Worm (Caenorhabditis elegans) whole organism, L1 larva: ENCODE data around the gene K08E4.8.

Experiments
- C16A3.4 ChIP-seq: fragments of 150-350 bp; optimal IDR thresholded peaks from 2 replicates; lab custom pipeline; 2014; ENCODE audit warnings: missing biosample characterization, missing genetic modification characterization
- aha-1 ChIP-seq: fragments of 150-350 bp; optimal IDR thresholded peaks from 2 replicates; lab custom pipeline; 2014; ENCODE audit warnings: missing biosample characterization, missing genetic modification characterization
- aly-2 ChIP-seq: fragments of 150-350 bp; optimal IDR thresholded peaks from 2 replicates; lab custom pipeline; 2014; ENCODE audit warnings: missing biosample characterization, missing genetic modification characterization
- ceh-82 ChIP-seq, 3 experiments: fragments of 150-350 bp in 1 of 3; sonication (generic microtip) in 2 of 3; optimal IDR thresholded peaks; 2 replicates each; lab custom pipeline; 2014 to 2017; ENCODE audit warnings: missing biosample characterization in 3 of 3, missing genetic modification characterization in 3 of 3
- ceh-90 ChIP-seq: sonication (generic microtip); optimal IDR thresholded peaks from 2 replicates; lab custom pipeline; 2016; ENCODE audit warnings: missing genetic modification characterization, missing compliant biosample characterization
- dpl-1 ChIP-seq, 3 experiments: fragments of 150-350 bp in 2 of 3; sonication (generic microtip) in 1 of 3; optimal IDR thresholded peaks; 2 replicates each; lab custom pipeline; 2014 to 2017; ENCODE audit warnings: missing biosample characterization in 3 of 3, missing genetic modification characterization in 3 of 3, missing genetic modification reagents in 3 of 3
- elt-2 ChIP-seq: sonication (generic microtip); optimal IDR thresholded peaks from 2 replicates; lab custom pipeline; 2016; ENCODE audit warnings: missing genetic modification characterization, mild to moderate bottlenecking, inconsistent platforms, missing compliant biosample characterization, missing genetic modification reagents
- elt-3 ChIP-seq, 6 experiments: fragments of 150-350 bp in 1 of 6; sonication (generic microtip); optimal IDR thresholded peaks; 2 replicates each; lab custom pipeline; 2017 to 2018; ENCODE audit warnings: missing biosample characterization in 6 of 6, missing genetic modification characterization in 6 of 6, inconsistent platforms in 1 of 6
- ets-5 ChIP-seq: fragments of 200-800 bp; sonication (Bioruptor generic); IDR thresholded peaks from 2 replicates; pipeline ENCODE4 v1.3.6; 2022; ENCODE audit warnings: missing genetic modification characterization, missing compliant biosample characterization
- fkh-8 ChIP-seq: sonication (generic microtip); optimal IDR thresholded peaks from 2 replicates; lab custom pipeline; 2016; ENCODE audit warnings: mild to moderate bottlenecking, missing genetic modification characterization, missing compliant biosample characterization
- fos-1 ChIP-seq: fragments of 150-350 bp; optimal IDR thresholded peaks from 2 replicates; lab custom pipeline; 2014; ENCODE audit warnings: missing biosample characterization, missing genetic modification characterization
- hpl-2 ChIP-seq: fragments of 150-350 bp; optimal IDR thresholded peaks from 2 replicates; lab custom pipeline; 2014; ENCODE audit warnings: missing biosample characterization, missing genetic modification reagents, missing genetic modification characterization
- irx-1 ChIP-seq: sonication (generic microtip); optimal IDR thresholded peaks from 2 replicates; lab custom pipeline; 2016; ENCODE audit warnings: missing genetic modification characterization, missing compliant biosample characterization
- isw-1 ChIP-seq: fragments of 200-800 bp; sonication (Bioruptor generic); IDR thresholded peaks from 2 replicates; pipeline ENCODE4 v1.3.6; 2022; ENCODE audit warnings: missing genetic modification characterization, missing compliant biosample characterization
- lin-13 ChIP-seq: fragments of 150-350 bp; optimal IDR thresholded peaks from 2 replicates; lab custom pipeline; 2014; ENCODE audit warnings: missing biosample characterization, missing genetic modification reagents, missing genetic modification characterization
- lin-14 ChIP-seq: fragments of 200-800 bp; sonication (Bioruptor generic); optimal IDR thresholded peaks from 2 replicates; lab custom pipeline; 2018; ENCODE audit warnings: mild to moderate bottlenecking, missing genetic modification characterization, moderate library complexity, missing compliant biosample characterization
- lin-15B ChIP-seq: fragments of 150-350 bp; sonication (generic microtip); optimal IDR thresholded peaks from 3 replicates; lab custom pipeline; 2014; ENCODE audit warnings: missing biosample characterization, missing genetic modification characterization
- lin-35 ChIP-seq, 2 experiments: fragments of 150-350 bp; optimal IDR thresholded peaks; 2 replicates each; lab custom pipeline; 2014; ENCODE audit warnings: missing biosample characterization in 2 of 2, missing genetic modification characterization in 2 of 2, missing genetic modification reagents in 2 of 2
- mab-9 ChIP-seq: fragments of 200-800 bp; sonication (Bioruptor generic); IDR thresholded peaks from 2 replicates; pipeline ENCODE4 v1.3.6; 2022; ENCODE audit warnings: missing genetic modification reagents, missing genetic modification characterization, missing compliant biosample characterization
- mef-2 ChIP-seq: fragments of 150-350 bp; optimal IDR thresholded peaks from 2 replicates; lab custom pipeline; 2014; ENCODE audit warnings: missing biosample characterization, missing genetic modification characterization
- mep-1 ChIP-seq: fragments of 150-350 bp; optimal IDR thresholded peaks from 2 replicates; lab custom pipeline; 2014; ENCODE audit warnings: missing biosample characterization, missing genetic modification characterization
- nhr-11 ChIP-seq: fragments of 150-350 bp; optimal IDR thresholded peaks from 2 replicates; lab custom pipeline; 2014; ENCODE audit warnings: missing biosample characterization, missing genetic modification characterization
- nhr-19 ChIP-seq: fragments of 200-800 bp; sonication (Bioruptor generic); conservative IDR thresholded peaks from 2 replicates; pipeline ENCODE4 v1.3.6; 2022; ENCODE audit warnings: missing genetic modification characterization, missing compliant biosample characterization
- nhr-237 ChIP-seq: fragments of 150-350 bp; optimal IDR thresholded peaks from 2 replicates; lab custom pipeline; 2014; ENCODE audit warnings: missing biosample characterization, missing genetic modification characterization
- nhr-28 ChIP-seq: fragments of 150-350 bp; optimal IDR thresholded peaks from 2 replicates; lab custom pipeline; 2014; ENCODE audit warnings: missing biosample characterization, missing genetic modification characterization
- nhr-47 ChIP-seq: sonication (generic microtip); optimal IDR thresholded peaks from 2 replicates; lab custom pipeline; 2016; ENCODE audit warnings: mild to moderate bottlenecking, missing genetic modification characterization, moderate library complexity, missing compliant biosample characterization
- nhr-85 ChIP-seq: sonication (generic microtip); peaks from one replicate; lab custom pipeline; 2016; ENCODE audit warnings: missing genetic modification characterization, inconsistent platforms, missing compliant biosample characterization
- nhr-90 ChIP-seq: sonication (generic microtip); optimal IDR thresholded peaks from 2 replicates; lab custom pipeline; 2016; ENCODE audit warnings: mild to moderate bottlenecking, missing genetic modification characterization, missing compliant biosample characterization; ENCODE audit not compliant: poor library complexity
- pqm-1 ChIP-seq: sonication (generic microtip); optimal IDR thresholded peaks from 3 replicates; lab custom pipeline; 2017; ENCODE audit warnings: missing biosample characterization, missing genetic modification characterization
- sptf-1 ChIP-seq: fragments of 150-350 bp; optimal IDR thresholded peaks from 2 replicates; lab custom pipeline; 2014; ENCODE audit warnings: missing biosample characterization, missing genetic modification characterization
- tlp-1 ChIP-seq: fragments of 150-350 bp; optimal IDR thresholded peaks from 2 replicates; lab custom pipeline; 2014; ENCODE audit warnings: missing biosample characterization, missing genetic modification characterization
- unc-62 ChIP-seq: fragments of 150-350 bp; optimal IDR thresholded peaks from 2 replicates; lab custom pipeline; 2014; ENCODE audit warnings: missing biosample characterization, missing genetic modification reagents, missing genetic modification characterization
- unc-86 ChIP-seq: sonication (generic microtip); optimal IDR thresholded peaks from 2 replicates; lab custom pipeline; 2016; ENCODE audit warnings: missing genetic modification characterization, missing compliant biosample characterization
- unc-98 ChIP-seq: fragments of 200-800 bp; sonication (Bioruptor generic); IDR thresholded peaks from 2 replicates; pipeline ENCODE4 v1.3.6; 2022; ENCODE audit warnings: missing genetic modification characterization, missing compliant biosample characterization
- xbp-1 ChIP-seq: sonication (generic microtip); optimal IDR thresholded peaks from 2 replicates; lab custom pipeline; 2016; ENCODE audit warnings: missing genetic modification characterization, missing compliant biosample characterization
- ztf-11 ChIP-seq, 2 experiments: sonication (generic microtip); optimal IDR thresholded peaks; 2 replicates each; lab custom pipeline; 2016 to 2017; ENCODE audit warnings: missing genetic modification characterization in 2 of 2, missing biosample characterization in 1 of 2, missing compliant biosample characterization in 1 of 2

The K08E4.8 gene

ce11 chrIV:12061229-12061628 is at the start of gene K08E4.8:
Gene K08E4.8 (minus strand): TSS chrIV:12061329.
- TF ChIP-seq C16A3.4 (no peak), nhr-47 (tag; lab: Kevin White, UChicago) (no peak), lin-15B (tag; lab: Kevin White, UChicago) (no peak), elt-2 (tag; lab: Kevin White, UChicago) (no peak), ceh-90 (tag; lab: Kevin White, UChicago) (no peak), elt-3 (tag; optimal IDR thresholded peaks at IDR 0.05; lab: Kevin White, UChicago) (no peak), nhr-85 (tag; lab: Kevin White, UChicago) (no peak), fos-1 (tag; lab: Kevin White, UChicago) (no peak), lin-35 (GFP tag; optimal IDR thresholded peaks at IDR 0.05; lab: Kevin White, UChicago) (no peak), lin-14 (no peak), mep-1 (tag; lab: Kevin White, UChicago) (no peak), unc-98 (no peak), unc-86 (no peak), fkh-8 (no peak)

DNA sequence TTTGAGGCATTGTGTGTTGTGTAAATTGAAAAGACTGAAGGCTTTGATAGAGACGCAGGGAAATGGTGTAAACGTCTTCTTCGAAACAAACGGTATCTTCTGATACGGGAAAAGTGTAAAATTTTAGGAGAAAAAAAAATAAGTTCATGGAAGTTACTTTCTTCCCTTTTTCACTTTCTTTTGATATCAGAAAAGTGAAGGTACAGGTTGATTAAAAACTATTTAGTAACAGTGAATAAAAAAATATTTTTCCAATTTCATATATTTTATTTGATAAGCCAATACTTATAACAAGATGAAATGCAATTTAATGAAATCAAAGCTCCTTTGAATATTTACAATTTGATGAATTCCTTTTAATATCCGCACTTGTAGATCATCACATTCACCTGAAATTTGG is 49.2 kb upstream of the K08E4.8 start, which contains the start of gene col-129:
Gene col-129 (minus strand): TSS at position 101 of the 400 bp plus-strand sequence.
- TF ChIP-seq fkh-8: no peak
- no peak for TF ChIP-seq aly-2 (tag; lab: Kevin White, UChicago)
- no peak for TF ChIP-seq lin-13 (GFP tag; lab: Kevin White, UChicago)
- TF ChIP-seq nhr-237 (tag; lab: Kevin White, UChicago): no peak
- no peak for TF ChIP-seq tlp-1
- no peak for TF ChIP-seq mef-2
- TF ChIP-seq mab-9 (GFP tag; lab: Robert Waterston, UW): no peak

- TF ChIP-seq aha-1 (tag; lab: Kevin White, UChicago): no peak
- TF ChIP-seq, all 84 proteins: peak for 0
These were observed 48.6 kb upstream of the K08E4.8 start for ce11 chrIV:12109743-12110142.

- TF ChIP-seq ceh-82 (tag; optimal IDR thresholded peaks at IDR 0.05; lab: Kevin White, UChicago) (no peak), lin-13 (GFP tag; lab: Kevin White, UChicago) (no peak), hpl-2 (GFP tag; lab: Kevin White, UChicago) (no peak), isw-1 (GFP tag; lab: Robert Waterston, UW) (no peak), irx-1 (no peak), pqm-1 (tag; lab: Kevin White, UChicago) (no peak), sptf-1 (no peak)
These were observed 48.0 kb upstream of the K08E4.8 start for ce11 chrIV:12108984-12109657.

DNA sequence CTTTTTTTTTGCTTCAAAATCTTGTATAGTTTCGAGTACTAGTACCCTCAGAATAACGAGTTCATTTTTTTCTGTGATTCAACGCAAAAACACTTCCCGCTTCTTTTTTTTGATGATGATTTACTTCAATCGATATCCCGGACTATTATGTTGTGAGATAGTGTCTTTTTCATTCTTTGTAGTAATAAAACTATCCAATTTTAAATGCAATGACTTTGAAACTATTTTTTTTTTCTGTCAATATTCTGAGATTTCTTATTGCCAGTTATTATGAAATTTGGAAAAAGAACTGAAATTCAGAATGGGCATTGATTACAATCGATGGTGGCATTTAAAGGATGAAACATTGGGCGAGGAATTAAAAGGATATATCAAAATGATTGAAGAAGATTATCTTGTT is 44.4 kb upstream of the K08E4.8 start, which contains the start of gene M18.3:
Gene M18.3 (plus strand): TSS at position 301 of the 400 bp plus-strand sequence.
- TF ChIP-seq nhr-237 (tag; lab: Kevin White, UChicago) (no peak), lin-15B (tag; lab: Kevin White, UChicago) (no peak), aha-1 (tag; lab: Kevin White, UChicago) (no peak), nhr-90 (tag; lab: Kevin White, UChicago) (no peak), dpl-1 (GFP tag; optimal IDR thresholded peaks at IDR 0.05; lab: Kevin White, UChicago) (no peak), nhr-11 (tag; lab: Kevin White, UChicago) (no peak), nhr-19 (GFP tag; lab: Robert Waterston, UW) (no peak), elt-2 (tag; lab: Kevin White, UChicago) (no peak), ets-5 (GFP tag; lab: Robert Waterston, UW) (no peak), ztf-11 (tag; optimal IDR thresholded peaks at IDR 0.05; lab: Kevin White, UChicago) (no peak), unc-62 (GFP tag; lab: Kevin White, UChicago) (no peak), isw-1 (GFP tag; lab: Robert Waterston, UW) (no peak), nhr-28 (no peak), xbp-1 (tag; lab: Kevin White, UChicago) (no peak)
